Fruit fly (Drosophila melanogaster) whole organism, embryonic: ENCODE results near the gene CG31495.

Experiments used
- Aef1 ChIP-seq: fragments of 200-800 bp; sonication (Bioruptor generic); IDR thresholded peaks from 3 replicates; pipeline ENCODE4 v1.3.6; 2022; ENCODE audit warnings: missing biosample characterization, missing genetic modification characterization
- Atf6 ChIP-seq: fragments of 200-800 bp; sonication (Bioruptor generic); IDR thresholded peaks from 2 replicates; pipeline ENCODE4 v1.3.6; 2022; ENCODE audit warnings: missing biosample characterization, missing genetic modification characterization
- BtbVII ChIP-seq: fragments of 200-800 bp; sonication (Bioruptor generic); optimal IDR thresholded peaks from 3 replicates; lab custom pipeline; 2017; ENCODE audit warnings: missing biosample characterization, mild to moderate bottlenecking, missing genetic modification characterization
- CG10209 ChIP-seq: fragments of 200-800 bp; sonication (Bioruptor generic); optimal IDR thresholded peaks from 3 replicates; lab custom pipeline; 2017; ENCODE audit warnings: missing biosample characterization, mild to moderate bottlenecking, missing genetic modification characterization, missing genetic modification reagents
- CG10274 ChIP-seq: fragments of 200-800 bp; sonication (Bioruptor generic); optimal IDR thresholded peaks from 3 replicates; lab custom pipeline; 2017; ENCODE audit warnings: missing biosample characterization, mild to moderate bottlenecking, missing genetic modification characterization
- CG11504 ChIP-seq: fragments of 200-800 bp; sonication (Bioruptor generic); optimal IDR thresholded peaks from 3 replicates; lab custom pipeline; 2019; ENCODE audit warnings: missing biosample characterization, mild to moderate bottlenecking, missing genetic modification characterization, moderate library complexity
- CG12391 ChIP-seq: fragments of 200-800 bp; sonication (Bioruptor generic); optimal IDR thresholded peaks from 3 replicates; lab custom pipeline; 2018; ENCODE audit warnings: missing biosample characterization, mild to moderate bottlenecking, missing genetic modification characterization, moderate library complexity
- CG12659 ChIP-seq: fragments of 200-800 bp; sonication (Bioruptor generic); optimal IDR thresholded peaks from 3 replicates; lab custom pipeline; 2017; ENCODE audit warnings: mild to moderate bottlenecking, missing biosample characterization, missing genetic modification reagents, missing genetic modification characterization
- CG17359 ChIP-seq: fragments of 200-800 bp; sonication (Bioruptor generic); optimal IDR thresholded peaks from 3 replicates; lab custom pipeline; 2018; ENCODE audit warnings: missing biosample characterization, mild to moderate bottlenecking, missing genetic modification characterization, moderate library complexity
- CG18262 ChIP-seq: fragments of 200-800 bp; optimal IDR thresholded peaks from 3 replicates; lab custom pipeline; 2019; ENCODE audit warnings: missing biosample characterization, mild to moderate bottlenecking, missing genetic modification characterization, moderate library complexity
- CG2120 ChIP-seq: fragments of 200-800 bp; sonication (Bioruptor generic); optimal IDR thresholded peaks from 3 replicates; lab custom pipeline; 2016; ENCODE audit warnings: missing biosample characterization, missing genetic modification characterization
- CG2678 ChIP-seq: fragments of 200-800 bp; sonication (Bioruptor generic); optimal IDR thresholded peaks from 3 replicates; lab custom pipeline; 2019; ENCODE audit warnings: missing biosample characterization, mild to moderate bottlenecking, missing genetic modification characterization, moderate library complexity
- CG2712 ChIP-seq: fragments of 200-800 bp; optimal IDR thresholded peaks from 3 replicates; lab custom pipeline; 2019; ENCODE audit warnings: missing biosample characterization, mild to moderate bottlenecking, missing genetic modification characterization, moderate library complexity
- CG30020 ChIP-seq: fragments of 200-800 bp; optimal IDR thresholded peaks from 2 replicates; lab custom pipeline; 2019; ENCODE audit warnings: missing biosample characterization, mild to moderate bottlenecking, missing genetic modification characterization, moderate library complexity
- CG34422 ChIP-seq: fragments of 200-800 bp; sonication (Bioruptor generic); IDR thresholded peaks from 3 replicates; pipeline ENCODE4 v1.3.6; 2022; ENCODE audit warnings: missing biosample characterization, missing genetic modification characterization
- CG6689 ChIP-seq: fragments of 200-800 bp; sonication (Bioruptor generic); IDR thresholded peaks from 2 replicates; pipeline ENCODE4 v1.3.6; 2022; ENCODE audit warnings: missing biosample characterization, missing genetic modification characterization
- CG7839 ChIP-seq: fragments of 200-800 bp; sonication (Bioruptor generic); optimal IDR thresholded peaks from 3 replicates; lab custom pipeline; 2018; ENCODE audit warnings: missing biosample characterization, mild to moderate bottlenecking, missing genetic modification characterization, moderate library complexity
- CG8281 ChIP-seq: fragments of 200-800 bp; sonication (Bioruptor generic); optimal IDR thresholded peaks from 2 replicates; lab custom pipeline; 2018; ENCODE audit warnings: missing biosample characterization, mild to moderate bottlenecking, missing genetic modification characterization, moderate library complexity
- CG8388 ChIP-seq: fragments of 200-800 bp; sonication (Bioruptor generic); optimal IDR thresholded peaks from 2 replicates; lab custom pipeline; 2019; ENCODE audit warnings: missing biosample characterization, mild to moderate bottlenecking, missing genetic modification characterization, moderate library complexity
- CG9437 ChIP-seq: fragments of 200-800 bp; sonication (Bioruptor generic); optimal IDR thresholded peaks from 2 replicates; lab custom pipeline; 2018; ENCODE audit warnings: missing biosample characterization, mild to moderate bottlenecking, missing genetic modification characterization
- CoRest ChIP-seq: fragments of 200-800 bp; sonication (Bioruptor generic); optimal IDR thresholded peaks from 3 replicates; lab custom pipeline; 2018; ENCODE audit warnings: missing biosample characterization, mild to moderate bottlenecking, missing genetic modification characterization, moderate library complexity
- D ChIP-seq, 2 experiments: fragments of 200-800 bp in 1 of 2; fragments of >200 bp in 1 of 2; sonication (Bioruptor generic) in 1 of 2; optimal IDR thresholded peaks; 2 replicates in 1 of 2; 3 replicates in 1 of 2; lab custom pipeline; 2017; ENCODE audit warnings: mild to moderate bottlenecking in 1 of 2, missing biosample characterization in 1 of 2, missing genetic modification characterization in 1 of 2, missing genetic modification reagents in 1 of 2
- Dll ChIP-seq: fragments of 200-800 bp; sonication (Bioruptor generic); IDR thresholded peaks from 4 replicates; pipeline ENCODE4 v1.3.6; 2022; ENCODE audit warnings: missing biosample characterization, missing genetic modification characterization; ENCODE audit not compliant: partially characterized antibody
- Eip74EF ChIP-seq, 2 experiments: fragments of 200-800 bp in 1 of 2; fragments of >200 bp in 1 of 2; sonication (Bioruptor generic) in 1 of 2; optimal IDR thresholded peaks; 2 replicates each; lab custom pipeline; 2017 to 2019; ENCODE audit warnings: missing biosample characterization in 2 of 2, missing genetic modification characterization in 2 of 2, mild to moderate bottlenecking in 1 of 2, moderate library complexity in 1 of 2
- H15 ChIP-seq: fragments of 200-800 bp; sonication (Bioruptor generic); IDR thresholded peaks from 3 replicates; pipeline ENCODE4 v1.3.6; 2022; ENCODE audit warnings: missing biosample characterization, missing genetic modification characterization
- HHEX ChIP-seq: fragments of 200-800 bp; sonication (Bioruptor generic); optimal IDR thresholded peaks from 3 replicates; lab custom pipeline; 2017; ENCODE audit warnings: missing biosample characterization, mild to moderate bottlenecking, missing genetic modification characterization, missing genetic modification reagents
- HLH4C ChIP-seq: fragments of 200-800 bp; sonication (Bioruptor generic); IDR thresholded peaks from 3 replicates; pipeline ENCODE4 v1.3.6; 2022; ENCODE audit warnings: missing biosample characterization, missing genetic modification characterization; ENCODE audit not compliant: partially characterized antibody
- Hmr ChIP-seq: fragments of 200-800 bp; sonication (Bioruptor generic); optimal IDR thresholded peaks from 3 replicates; lab custom pipeline; 2017; ENCODE audit warnings: mild to moderate bottlenecking, missing biosample characterization, missing genetic modification reagents, missing genetic modification characterization
- Hmx ChIP-seq: fragments of 200-800 bp; sonication (Bioruptor generic); optimal IDR thresholded peaks from 2 replicates; lab custom pipeline; 2016; ENCODE audit warnings: missing biosample characterization, missing genetic modification characterization
- Hr78 ChIP-seq, 2 experiments: fragments of 200-800 bp in 1 of 2; fragments of >200 bp in 1 of 2; sonication (Bioruptor generic) in 1 of 2; optimal IDR thresholded peaks; 2 replicates each; lab custom pipeline; 2017 to 2019; ENCODE audit warnings: missing biosample characterization in 2 of 2, missing genetic modification characterization in 2 of 2, mild to moderate bottlenecking in 1 of 2, moderate library complexity in 1 of 2
- Jarid2 ChIP-seq: fragments of 200-800 bp; sonication (Bioruptor generic); optimal IDR thresholded peaks from 3 replicates; lab custom pipeline; 2017; ENCODE audit warnings: mild to moderate bottlenecking, missing biosample characterization, missing genetic modification reagents, missing genetic modification characterization
- NfI ChIP-seq: fragments of 200-800 bp; sonication (Bioruptor generic); optimal IDR thresholded peaks from 3 replicates; lab custom pipeline; 2018; ENCODE audit warnings: missing biosample characterization, mild to moderate bottlenecking, missing genetic modification characterization, moderate library complexity
- Oli ChIP-seq: fragments of 200-800 bp; sonication (Bioruptor generic); optimal IDR thresholded peaks from 2 replicates; lab custom pipeline; 2018; ENCODE audit warnings: missing biosample characterization, mild to moderate bottlenecking, missing genetic modification characterization, moderate library complexity
- Ptx1 ChIP-seq: fragments of 200-800 bp; sonication (Bioruptor generic); IDR thresholded peaks from 2 replicates; pipeline ENCODE4 v1.3.6; 2022; ENCODE audit warnings: missing biosample characterization, missing genetic modification characterization
- Usf ChIP-seq: fragments of 200-800 bp; sonication (Bioruptor generic); optimal IDR thresholded peaks from 2 replicates; lab custom pipeline; 2017; ENCODE audit warnings: missing genotype, missing biosample characterization, missing genetic modification characterization
- YL-1 ChIP-seq: fragments of 200-800 bp; sonication (Bioruptor generic); optimal IDR thresholded peaks from 3 replicates; lab custom pipeline; 2017; ENCODE audit warnings: missing biosample characterization, mild to moderate bottlenecking, missing genetic modification characterization
- ara ChIP-seq: fragments of 200-800 bp; sonication (Bioruptor generic); IDR thresholded peaks from 2 replicates; pipeline ENCODE4 v1.3.6; 2022; ENCODE audit warnings: missing biosample characterization, missing genetic modification characterization
- crc ChIP-seq: fragments of 200-800 bp; sonication (Bioruptor generic); optimal IDR thresholded peaks from 2 replicates; lab custom pipeline; 2016; ENCODE audit warnings: missing biosample characterization, missing genetic modification characterization
- eyg ChIP-seq: fragments of 200-800 bp; sonication (Bioruptor generic); optimal IDR thresholded peaks from 3 replicates; lab custom pipeline; 2016; ENCODE audit warnings: missing biosample characterization, missing genetic modification characterization
- grau ChIP-seq: fragments of 200-800 bp; optimal IDR thresholded peaks from 3 replicates; lab custom pipeline; 2019; ENCODE audit warnings: missing biosample characterization, mild to moderate bottlenecking, missing genetic modification characterization, moderate library complexity
- hkb ChIP-seq, 2 experiments: fragments of 200-800 bp in 1 of 2; fragments of >200 bp in 1 of 2; sonication (Bioruptor generic) in 1 of 2; IDR thresholded peaks in 1 of 2; optimal IDR thresholded peaks in 1 of 2; 2 replicates each; pipeline versions ENCODE4 v1.3.6 to Lab custom; 2017 to 2022; ENCODE audit warnings: missing biosample characterization in 1 of 2, missing genetic modification characterization in 1 of 2
- nau ChIP-seq: fragments of 200-800 bp; sonication (Bioruptor generic); optimal IDR thresholded peaks from 3 replicates; lab custom pipeline; 2017; ENCODE audit warnings: missing biosample characterization, mild to moderate bottlenecking, missing genetic modification characterization, missing genetic modification reagents
- tio ChIP-seq: fragments of 200-800 bp; sonication (Bioruptor generic); optimal IDR thresholded peaks from 2 replicates; lab custom pipeline; 2017; ENCODE audit warnings: missing biosample characterization, missing genetic modification characterization, inconsistent platforms
- wor ChIP-seq: fragments of 200-800 bp; sonication (Bioruptor generic); IDR thresholded peaks from 2 replicates; pipeline ENCODE4 v1.3.6; 2022; ENCODE audit warnings: missing biosample characterization, missing genetic modification characterization
- zf30C ChIP-seq: fragments of 200-800 bp; sonication (Bioruptor generic); optimal IDR thresholded peaks from 3 replicates; lab custom pipeline; 2018; ENCODE audit warnings: missing biosample characterization, mild to moderate bottlenecking, missing genetic modification characterization

Gene CG31495

DNA sequence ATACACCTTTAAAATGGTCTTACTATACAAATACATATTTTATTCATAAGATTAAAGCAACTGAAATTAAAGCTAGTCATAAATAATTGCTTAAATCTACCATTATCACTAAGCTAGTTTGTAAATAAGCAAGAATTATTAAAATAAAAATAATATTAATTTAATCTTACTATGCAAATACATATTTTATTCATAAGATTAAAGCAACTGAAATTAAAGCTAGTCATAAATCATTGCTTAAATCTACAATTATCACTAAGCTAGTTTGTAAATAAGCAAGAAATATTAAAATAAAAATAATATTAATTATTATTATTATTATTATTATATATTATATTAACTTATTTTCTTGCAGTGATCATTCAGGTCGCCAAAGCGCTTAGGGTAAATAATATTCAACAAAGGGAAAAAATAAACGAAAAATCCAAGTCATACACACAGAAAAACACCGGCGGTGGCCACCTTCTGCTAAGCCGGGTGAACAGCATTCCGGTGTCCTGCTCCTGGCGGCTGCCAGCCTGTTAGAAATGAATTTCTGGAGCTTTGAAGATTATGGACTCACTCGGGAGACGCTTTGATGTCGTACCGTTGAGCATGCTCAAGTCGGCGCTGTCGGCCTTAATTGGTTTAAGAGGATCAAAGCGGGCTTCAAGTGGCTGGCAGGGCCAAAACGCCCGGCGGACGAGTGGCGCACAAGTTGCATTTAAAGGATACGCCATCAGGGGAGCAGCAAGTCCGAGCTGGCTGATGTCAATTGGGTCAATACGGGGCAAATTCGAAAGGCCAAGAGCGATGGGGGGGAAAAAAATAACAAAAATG is 35.6 kb downstream of the CG31495 start:
- TF ChIP-seq CG10209 (GFP tag; lab: Kevin White, UChicago) (peak; percentile 40), Hr78 (GFP tag; optimal IDR thresholded peaks at IDR 0.05; lab: Kevin White, UChicago) (peak in 1 of 2 experiments; percentile 51), CG2678 (peak; percentile 76), CG11504 (tag; lab: Kevin White, UChicago) (peak; percentile 66), ara (0 out of 2 replicates have a peak, but pooled peaks have one; percentile 18), Ptx1 (peak; percentile 30; the same call in 1 of the 2 replicates), YL-1 (GFP tag; lab: Kevin White, UChicago) (no peak), Hmr (GFP tag; lab: Kevin White, UChicago) (peak; percentile 70), CG12391 (tag; lab: Kevin White, UChicago) (peak; percentile 28), CG6689 (GFP tag; lab: Robert Waterston, UW) (0 out of 2 replicates have a peak, but pooled peaks have one; percentile 29), Atf6 (0 out of 2 replicates have a peak, but pooled peaks have one; percentile 29), CG7839 (tag; lab: Kevin White, UChicago) (peak; percentile 79), CG18262 (tag; lab: Kevin White, UChicago) (peak; percentile 70), HHEX (GFP tag; lab: Kevin White, UChicago) (peak; percentile 38), CG34422 (GFP tag; lab: Robert Waterston, UW) (peak; percentile 19; the same call in 1 of the 3 replicates), CG8281 (no peak), CoRest (tag; lab: Kevin White, UChicago) (peak; percentile 46), HLH4C (GFP tag; lab: Robert Waterston, UW) (peak; percentile 33; the same call in 2 of the 3 replicates), NfI (GFP tag; lab: Kevin White, UChicago) (peak; percentile 18), Eip74EF (GFP tag; optimal IDR thresholded peaks at IDR 0.05; lab: Kevin White, UChicago) (peak in 1 of 2 experiments; percentile 19), CG2120 (GFP tag; lab: Kevin White, UChicago) (peak; percentile 31), grau (tag; lab: Kevin White, UChicago) (peak; percentile 59), eyg (GFP tag; lab: Kevin White, UChicago) (no peak), Oli (tag; lab: Kevin White, UChicago) (peak; percentile 37), hkb (optimal IDR thresholded peaks at IDR 0.05; lab: Kevin White, UChicago) (no peak), hkb (GFP tag; IDR thresholded peaks at IDR 0.05; lab: Robert Waterston, UW) (0 out of 2 replicates have a peak, but pooled peaks have one; percentile 25), CG10274 (no peak), CG9437 (GFP tag; lab: Kevin White, UChicago) (peak; percentile 34), zf30C (peak; percentile 55), CG30020 (tag; lab: Kevin White, UChicago) (no peak), BtbVII (GFP tag; lab: Kevin White, UChicago) (peak; percentile 43), nau (GFP tag; lab: Kevin White, UChicago) (peak; percentile 15), CG8388 (GFP tag; lab: Kevin White, UChicago) (peak; percentile 10), wor (GFP tag; lab: Robert Waterston, UW) (no peak), crc (GFP tag; lab: Kevin White, UChicago) (no peak), CG12659 (GFP tag; lab: Kevin White, UChicago) (peak; percentile 22), Hmx (GFP tag; lab: Kevin White, UChicago) (no peak), tio (GFP tag; lab: Kevin White, UChicago) (peak; percentile 11), Dll (no peak), H15 (GFP tag; lab: Robert Waterston, UW) (0 out of 3 replicates have a peak, but pooled peaks have one; percentile 9), CG17359 (tag; lab: Kevin White, UChicago) (peak; percentile 46), Usf (GFP tag; lab: Kevin White, UChicago) (no peak), D (optimal IDR thresholded peaks at IDR 0.05; lab: Kevin White, UChicago) (no peak), D (GFP tag; optimal IDR thresholded peaks at IDR 0.05; lab: Kevin White, UChicago) (peak; percentile 38), CG2712 (peak; percentile 72), Jarid2 (GFP tag; lab: Kevin White, UChicago) (no peak), Aef1 (no peak)
